Worm (Caenorhabditis elegans) whole organism, L3 larva: Measurements from ENCODE around the gene cyk-7.

ENCODE experiments used
- ama-1 ChIP-seq: fragments of 150-350 bp; optimal IDR thresholded peaks from 2 replicates; lab custom pipeline; 2018
- ceh-16 ChIP-seq: sonication (generic microtip); optimal IDR thresholded peaks from 2 replicates; lab custom pipeline; 2017; ENCODE audit warnings: missing biosample characterization, missing genetic modification characterization
- ceh-82 ChIP-seq: fragments of 150-350 bp; optimal IDR thresholded peaks from 2 replicates; lab custom pipeline; 2014; ENCODE audit warnings: missing biosample characterization, missing genetic modification characterization
- ceh-9 ChIP-seq: sonication (generic microtip); optimal IDR thresholded peaks from 2 replicates; lab custom pipeline; 2018; ENCODE audit warnings: missing biosample characterization, missing genetic modification characterization
- egl-5 ChIP-seq: fragments of 150-350 bp; optimal IDR thresholded peaks from 2 replicates; lab custom pipeline; 2017; ENCODE audit warnings: missing biosample characterization, missing genetic modification reagents, missing genetic modification characterization, inconsistent platforms
- eor-1 ChIP-seq, 2 experiments: fragments of 150-350 bp; optimal IDR thresholded peaks; 2 replicates each; lab custom pipeline; 2014 to 2018; ENCODE audit warnings: missing biosample characterization in 2 of 2, missing genetic modification characterization in 2 of 2
- fkh-2 ChIP-seq: fragments of 150-350 bp; optimal IDR thresholded peaks from 2 replicates; lab custom pipeline; 2014; ENCODE audit warnings: missing biosample characterization, missing genetic modification reagents, missing genetic modification characterization
- lin-39 ChIP-seq: fragments of 150-350 bp; optimal IDR thresholded peaks from 2 replicates; lab custom pipeline; 2018; ENCODE audit warnings: missing biosample characterization, missing genetic modification reagents, missing genetic modification characterization
- mml-1 ChIP-seq: fragments of 150-350 bp; sonication (generic microtip); optimal IDR thresholded peaks from 3 replicates; lab custom pipeline; 2014; ENCODE audit warnings: missing biosample characterization, missing genetic modification characterization
- nfya-1 ChIP-seq: sonication (generic microtip); optimal IDR thresholded peaks from 2 replicates; lab custom pipeline; 2017; ENCODE audit warnings: missing genetic modification characterization, mild to moderate bottlenecking, missing compliant biosample characterization, antibody characterized with exemption, moderate library complexity; ENCODE audit not compliant: insufficient read depth
- nhr-12 ChIP-seq: fragments of 150-350 bp; optimal IDR thresholded peaks from 2 replicates; lab custom pipeline; 2014; ENCODE audit warnings: missing biosample characterization, missing genetic modification characterization
- nhr-23 ChIP-seq: fragments of 150-350 bp; optimal IDR thresholded peaks from 2 replicates; lab custom pipeline; 2014; ENCODE audit warnings: missing biosample characterization, missing genetic modification reagents, missing genetic modification characterization
- nhr-25 ChIP-seq: sonication (generic microtip); optimal IDR thresholded peaks from 2 replicates; lab custom pipeline; 2017; ENCODE audit warnings: missing biosample characterization, missing genetic modification characterization
- nhr-28 ChIP-seq: fragments of 150-350 bp; optimal IDR thresholded peaks from 2 replicates; lab custom pipeline; 2014; ENCODE audit warnings: missing biosample characterization, missing genetic modification characterization
- nhr-76 ChIP-seq: fragments of 150-350 bp; sonication (generic microtip); optimal IDR thresholded peaks from 5 replicates; lab custom pipeline; 2014; ENCODE audit warnings: missing biosample characterization, missing genetic modification characterization
- pha-4 ChIP-seq: fragments of 150-350 bp; optimal IDR thresholded peaks from 2 replicates; lab custom pipeline; 2014; ENCODE audit warnings: missing biosample characterization, missing genetic modification reagents, missing genetic modification characterization
- pqm-1 ChIP-seq: fragments of 150-350 bp; optimal IDR thresholded peaks from 2 replicates; lab custom pipeline; 2017; ENCODE audit warnings: missing biosample characterization, missing genetic modification characterization, inconsistent platforms
- sea-2 ChIP-seq: fragments of 150-350 bp; sonication (generic microtip); optimal IDR thresholded peaks from 4 replicates; lab custom pipeline; 2014; ENCODE audit warnings: missing biosample characterization, missing genetic modification reagents, missing genetic modification characterization
- snpc-4 ChIP-seq: fragments of 150-350 bp; optimal IDR thresholded peaks from 2 replicates; lab custom pipeline; 2014; ENCODE audit warnings: missing biosample characterization, missing genetic modification characterization
- zag-1 ChIP-seq: fragments of 150-350 bp; optimal IDR thresholded peaks from 2 replicates; lab custom pipeline; 2014; ENCODE audit warnings: missing biosample characterization, missing genetic modification characterization

cyk-7 gene

DNA sequence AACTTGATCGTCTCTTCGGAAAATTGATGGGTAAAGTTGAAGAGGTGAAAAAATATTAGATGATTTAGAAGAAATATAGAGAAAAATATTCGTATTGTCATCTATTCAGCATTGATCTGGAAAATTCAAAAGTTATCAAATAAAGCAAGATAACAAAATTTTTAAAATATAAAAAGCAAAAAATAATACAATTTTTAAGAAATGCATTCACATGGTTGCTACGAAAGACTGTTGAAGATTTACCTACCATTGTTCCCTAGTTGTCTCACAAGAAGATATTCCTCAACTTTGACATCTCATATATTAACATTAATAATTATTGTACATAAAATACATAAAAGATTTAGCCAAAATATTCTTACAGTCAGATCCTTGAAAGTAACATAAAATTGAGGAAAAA, 40.9 kb downstream of the cyk-7 start, which contains the start of gene cdh-3:
Gene cdh-3, minus strand, starts transcription at position 101 of the 400 bp plus-strand sequence.
- TF ChIP-seq ceh-16 (tag; lab: Kevin White, UChicago) (no peak), snpc-4 (tag; lab: Kevin White, UChicago) (no peak), nhr-12 (tag; lab: Kevin White, UChicago) (no peak), nfya-1 (no peak), ceh-9 (tag; lab: Kevin White, UChicago) (no peak), nhr-25 (tag; lab: Kevin White, UChicago) (no peak), lin-39 (tag; lab: Kevin White, UChicago) (no peak), ama-1 (lab: Kevin White, UChicago) (no peak), fkh-2 (tag; lab: Kevin White, UChicago) (no peak), mml-1 (tag; lab: Kevin White, UChicago) (no peak), eor-1 (tag; optimal IDR thresholded peaks at IDR 0.05; lab: Kevin White, UChicago) (no peak), pqm-1 (tag; lab: Kevin White, UChicago) (no peak), nhr-23 (no peak), pha-4 (tag; lab: Kevin White, UChicago) (no peak), nhr-28 (tag; lab: Kevin White, UChicago) (no peak), egl-5 (no peak), ceh-82 (tag; lab: Kevin White, UChicago) (no peak), sea-2 (GFP tag; lab: Kevin White, UChicago) (no peak), nhr-76 (no peak), zag-1 (tag; lab: Kevin White, UChicago) (no peak)
- TF ChIP-seq, all 47 proteins: peak for 0
